Worm (Caenorhabditis elegans) whole organism, L4/young adult: ENCODE data around the gene C12D5.4.
"Not testable (repeated sequence)": the region's sequence is repeated elsewhere in the genome, so short reads cannot be mapped to it uniquely, and the experiment has no call there.

ENCODE experiments used
- W03F9.2 ChIP-seq: fragments of 150-350 bp; optimal IDR thresholded peaks from 2 replicates; lab custom pipeline; 2014; ENCODE audit warnings: missing biosample characterization, missing genetic modification characterization
- dao-5 ChIP-seq: sonication (generic microtip); optimal IDR thresholded peaks from 2 replicates; lab custom pipeline; 2016; ENCODE audit warnings: missing genotype, missing genetic modification characterization, moderate library complexity, missing compliant biosample characterization
- him-1 ChIP-seq: sonication (generic microtip); optimal IDR thresholded peaks from 2 replicates; lab custom pipeline; 2016; ENCODE audit warnings: missing genotype, missing genetic modification reagents, missing genetic modification characterization, missing compliant biosample characterization

C12D5.4 gene

ce11 chrV:7703536-7703935, 31.2 kb downstream of the C12D5.4 start, which contains the start of gene srsx-40:
Gene srsx-40, minus strand, starts transcription at chrV:7703636.
- not testable (repeated sequence) for TF ChIP-seq W03F9.2, dao-5, him-1 (tag; lab: Kevin White, UChicago)

DNA sequence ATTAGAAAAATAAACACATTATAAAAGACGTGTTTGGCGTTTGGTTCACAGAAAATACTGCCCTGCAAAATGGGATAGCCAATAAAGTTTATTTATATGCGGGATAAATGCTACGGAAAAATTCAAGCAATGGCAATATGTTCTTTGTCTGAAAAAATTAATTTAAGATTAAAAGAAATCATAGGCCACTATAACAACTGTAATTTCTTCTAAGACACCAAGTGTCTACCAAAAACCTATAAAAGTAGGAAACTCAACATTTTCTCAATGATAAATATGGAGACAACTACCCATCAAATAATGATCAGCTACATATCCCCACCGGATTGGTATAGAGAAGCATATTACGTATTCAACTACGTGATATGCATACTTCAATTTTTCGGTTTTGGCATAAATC, 33.0 kb downstream of the C12D5.4 start, which contains the start of gene srw-3:
Gene srw-3, plus strand, starts transcription at position 301 of the 400 bp plus-strand sequence.
- TF ChIP-seq him-1 (tag; lab: Kevin White, UChicago) (no peak), W03F9.2 (tag; lab: Kevin White, UChicago) (no peak), dao-5 (tag; lab: Kevin White, UChicago) (no peak)

- no peak for TF ChIP-seq dao-5 (tag; lab: Kevin White, UChicago)
- no peak for TF ChIP-seq him-1 (tag; lab: Kevin White, UChicago)
- TF ChIP-seq W03F9.2 (tag; lab: Kevin White, UChicago) = no peak
Measured at ce11 chrV:7708525-7708924, 36.2 kb downstream of the C12D5.4 start, which contains the start of gene ZK105.11. Gene ZK105.11, minus strand, starts transcription at chrV:7708625.

- TF ChIP-seq W03F9.2 (tag; lab: Kevin White, UChicago) = no peak
- TF ChIP-seq him-1 (tag; lab: Kevin White, UChicago) = no peak
- no peak for TF ChIP-seq dao-5 (tag; lab: Kevin White, UChicago)
Measured at ce11 chrV:7713072-7713471, 40.7 kb downstream of the C12D5.4 start, which contains the start of gene ZK105.13. Gene ZK105.13, minus strand, starts transcription at chrV:7713172.

ce11 chrV:7713691-7714090, 41.3 kb downstream of the C12D5.4 start, which contains the start of gene ZK105.1:
Gene ZK105.1, plus strand, starts transcription at chrV:7713991.
- TF ChIP-seq W03F9.2 (tag; lab: Kevin White, UChicago) (no peak), dao-5 (tag; lab: Kevin White, UChicago) (no peak), him-1 (tag; lab: Kevin White, UChicago) (no peak)

DNA sequence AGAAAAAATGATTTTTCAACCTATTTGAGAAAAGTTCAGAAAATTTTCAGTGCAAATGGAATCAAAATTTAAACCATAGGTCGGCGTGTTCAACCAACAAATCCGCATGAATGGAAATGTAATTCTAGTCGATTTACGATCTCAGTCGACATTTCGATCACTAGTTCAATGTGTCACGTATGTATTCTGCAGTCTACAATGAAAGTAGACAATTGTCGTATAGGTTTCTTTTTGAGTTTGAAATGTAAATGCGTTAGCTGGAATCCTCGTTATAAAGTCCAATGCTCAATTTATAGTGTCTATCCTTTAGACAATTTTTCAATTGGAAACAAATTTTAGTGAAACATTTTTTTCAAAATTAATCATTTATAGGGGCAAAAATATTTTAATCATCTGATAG, 43.7 kb downstream of the C12D5.4 start, which contains the start of gene ZK105.12:
Gene ZK105.12, minus strand, starts transcription at position 101 of the 400 bp plus-strand sequence.
- TF ChIP-seq W03F9.2 (tag; lab: Kevin White, UChicago) (no peak), dao-5 (tag; lab: Kevin White, UChicago) (no peak), him-1 (tag; lab: Kevin White, UChicago) (no peak)

ce11 chrV:7717629-7718028, 45.3 kb downstream of the C12D5.4 start, which contains the start of gene ZK105.5:
Gene ZK105.5, minus strand, starts transcription at chrV:7717729.
- no peak for TF ChIP-seq him-1 (tag; lab: Kevin White, UChicago)

- no peak for TF ChIP-seq him-1 (tag; lab: Kevin White, UChicago)
- no peak for TF ChIP-seq W03F9.2 (tag; lab: Kevin White, UChicago)
- TF ChIP-seq dao-5 (tag; lab: Kevin White, UChicago) = no peak
Measured at ce11 chrV:7721945-7722344, 49.6 kb downstream of the C12D5.4 start, which contains the start of gene ZK105.14. Gene ZK105.14, minus strand, starts transcription at chrV:7722045.
